Worm (Caenorhabditis elegans): ENCODE data around the gene fbxa-96.

Gene fbxa-96

ce11 chrX:15100369-15100963 lies 40.3 kb upstream of the fbxa-96 start, which contains the start of gene dhhc-1 (continued):
- TF ChIP-seq swsn-7 (tag; optimal IDR thresholded peaks at IDR 0.05) = peak; percentile 50
- no peak for TF ChIP-seq ceh-90 (tag; optimal IDR thresholded peaks at IDR 0.05)
- TF ChIP-seq nhr-47 (tag; optimal IDR thresholded peaks at IDR 0.05) = peak; percentile 29
- peak in 1 of 2 experiments; percentile 24 for TF ChIP-seq mdl-1 (tag; optimal IDR thresholded peaks at IDR 0.05)
- TF ChIP-seq pag-3 (tag; optimal IDR thresholded peaks at IDR 0.05; ENCODE audit: borderline replicate concordance, insufficient read depth) = peak; percentile 63

- TF ChIP-seq mab-9 (GFP tag; IDR thresholded peaks at IDR 0.05) (no peak), mep-1 (tag; optimal IDR thresholded peaks at IDR 0.05) (no peak), nhr-47 (tag; optimal IDR thresholded peaks at IDR 0.05) (no peak), mdl-1 (tag; optimal IDR thresholded peaks at IDR 0.05) (no peak), zag-1 (tag; optimal IDR thresholded peaks at IDR 0.05) (no peak), aha-1 (tag; optimal IDR thresholded peaks at IDR 0.05) (no peak), nhr-85 (tag) (no peak), C34B4.2 (tag; optimal IDR thresholded peaks at IDR 0.05) (no peak), skn-1 (tag; optimal IDR thresholded peaks at IDR 0.05) (no peak), pqm-1 (tag; optimal IDR thresholded peaks at IDR 0.05) (peak; percentile 55), nhr-11 (tag; optimal IDR thresholded peaks at IDR 0.05) (no peak), fkh-8 (tag; optimal IDR thresholded peaks at IDR 0.05) (no peak), tlp-1 (tag; optimal IDR thresholded peaks at IDR 0.05) (peak; percentile 33), elt-2 (tag; optimal IDR thresholded peaks at IDR 0.05) (peak; percentile 77), nhr-12 (tag; optimal IDR thresholded peaks at IDR 0.05) (no peak)
These were observed 37.6 kb upstream of the fbxa-96 start, which contains the start of gene F09B12.3 for ce11 chrX:15097763-15098162. Gene F09B12.3 (minus strand): TSS chrX:15097954.

- TF ChIP-seq nhr-237 (tag; optimal IDR thresholded peaks at IDR 0.05) (no peak), zip-4 (GFP tag; optimal IDR thresholded peaks at IDR 0.05) (no peak), mdl-1 (tag; optimal IDR thresholded peaks at IDR 0.05) (no peak), nhr-12 (tag; optimal IDR thresholded peaks at IDR 0.05) (no peak), nhr-28 (tag; optimal IDR thresholded peaks at IDR 0.05) (no peak), nhr-77 (tag; optimal IDR thresholded peaks at IDR 0.05) (no peak), ceh-82 (tag; optimal IDR thresholded peaks at IDR 0.05) (no peak), lir-3 (tag; optimal IDR thresholded peaks at IDR 0.05; ENCODE audit: poor library complexity) (no peak), aha-1 (tag; optimal IDR thresholded peaks at IDR 0.05) (no peak), jun-1 (tag; optimal IDR thresholded peaks at IDR 0.05) (no peak), ets-5 (GFP tag; IDR thresholded peaks at IDR 0.05) (no peak), nhr-90 (tag; optimal IDR thresholded peaks at IDR 0.05; ENCODE audit: poor library complexity) (no peak), mef-2 (tag; optimal IDR thresholded peaks at IDR 0.05) (no peak), nhr-47 (tag; optimal IDR thresholded peaks at IDR 0.05) (no peak), snpc-4 (tag; optimal IDR thresholded peaks at IDR 0.05) (no peak)
These were observed 36.1 kb upstream of the fbxa-96 start for ce11 chrX:15096277-15096676.

ce11 chrX:15094973-15095372 lies 34.8 kb upstream of the fbxa-96 start, which contains the start of gene F09B12.7:
Gene F09B12.7 (minus strand): TSS chrX:15095073.
- TF ChIP-seq elt-3 (tag; optimal IDR thresholded peaks at IDR 0.05) = no peak
- no peak for TF ChIP-seq alr-1 (tag; optimal IDR thresholded peaks at IDR 0.05; ENCODE audit: borderline replicate concordance)
- TF ChIP-seq egl-27 (tag; optimal IDR thresholded peaks at IDR 0.05) = no peak
- TF ChIP-seq Y116A8C.19 (tag; optimal IDR thresholded peaks at IDR 0.05; ENCODE audit: borderline replicate concordance) = no peak

- peak; percentile 74 for TF ChIP-seq snpc-4 (tag; optimal IDR thresholded peaks at IDR 0.05)
- no peak for TF ChIP-seq nhr-237 (tag; optimal IDR thresholded peaks at IDR 0.05)
- no peak for TF ChIP-seq egl-13 (tag; optimal IDR thresholded peaks at IDR 0.05)
- TF ChIP-seq ceh-63 (GFP tag; optimal IDR thresholded peaks at IDR 0.05) = no peak
- TF ChIP-seq lsy-2 (tag; optimal IDR thresholded peaks at IDR 0.05) = no peak
- TF ChIP-seq Y116A8C.19 (tag; optimal IDR thresholded peaks at IDR 0.05; ENCODE audit: borderline replicate concordance) = no peak
- no peak for TF ChIP-seq hlh-17 (GFP tag; optimal IDR thresholded peaks at IDR 0.05; ENCODE audit: borderline replicate concordance)
- TF ChIP-seq efl-1 (optimal IDR thresholded peaks at IDR 0.05) = no peak
- peak in 1 of 2 experiments; percentile 87 for TF ChIP-seq efl-1 (GFP tag; optimal IDR thresholded peaks at IDR 0.05 in 1 of 2)
- TF ChIP-seq blmp-1 (tag; optimal IDR thresholded peaks at IDR 0.05) = no peak
- TF ChIP-seq xbp-1 (tag; optimal IDR thresholded peaks at IDR 0.05) = no peak
These were observed 32.7 kb upstream of the fbxa-96 start for ce11 chrX:15092775-15093386.

Data from whole organism, L1 larva.